Fruit fly (Drosophila melanogaster) whole organism, embryonic: Measurements from ENCODE around the gene CG5928.

Experiments used
- B-H2 ChIP-seq: fragments of 200-800 bp; sonication (Bioruptor generic); optimal IDR thresholded peaks from 2 replicates; lab custom pipeline; 2018; ENCODE audit warnings: missing biosample characterization, mild to moderate bottlenecking, missing genetic modification characterization
- CG10321 ChIP-seq: fragments of 200-800 bp; sonication (Bioruptor generic); IDR thresholded peaks from 2 replicates; pipeline ENCODE4 v1.3.6; 2022; ENCODE audit warnings: missing biosample characterization, missing genetic modification characterization
- CG10565 ChIP-seq: fragments of 200-800 bp; sonication (Bioruptor generic); optimal IDR thresholded peaks from 3 replicates; lab custom pipeline; 2016; ENCODE audit warnings: missing biosample characterization, mild to moderate bottlenecking, missing genetic modification characterization
- CG13123 ChIP-seq: fragments of 200-800 bp; sonication (Bioruptor generic); optimal IDR thresholded peaks from 2 replicates; lab custom pipeline; 2016; ENCODE audit warnings: missing biosample characterization, missing genetic modification characterization
- CG13296 ChIP-seq: fragments of 200-800 bp; sonication (Bioruptor generic); optimal IDR thresholded peaks from 3 replicates; lab custom pipeline; 2018; ENCODE audit warnings: missing biosample characterization, mild to moderate bottlenecking, missing genetic modification characterization
- CG13424 ChIP-seq: fragments of 200-800 bp; sonication (Bioruptor generic); optimal IDR thresholded peaks from 2 replicates; lab custom pipeline; 2019; ENCODE audit warnings: missing biosample characterization, mild to moderate bottlenecking, missing genetic modification characterization, moderate library complexity
- CG14441 ChIP-seq: fragments of 200-800 bp; sonication (Bioruptor generic); IDR thresholded peaks from 2 replicates; pipeline ENCODE4 v1.3.6; 2022; ENCODE audit warnings: missing biosample characterization, missing genetic modification characterization
- CG14667 ChIP-seq: fragments of 200-800 bp; sonication (Bioruptor generic); IDR thresholded peaks from 2 replicates; pipeline ENCODE4 v1.3.6; 2022; ENCODE audit warnings: missing biosample characterization, missing genetic modification characterization
- CG15073 ChIP-seq: fragments of 200-800 bp; sonication (Bioruptor generic); optimal IDR thresholded peaks from 2 replicates; lab custom pipeline; 2016; ENCODE audit warnings: missing biosample characterization, missing genetic modification characterization
- CG16863 ChIP-seq: fragments of 200-800 bp; sonication (Bioruptor generic); optimal IDR thresholded peaks from 3 replicates; lab custom pipeline; 2016; ENCODE audit warnings: missing biosample characterization, missing genetic modification characterization
- CG1792 ChIP-seq: fragments of 200-800 bp; sonication (Bioruptor generic); optimal IDR thresholded peaks from 2 replicates; lab custom pipeline; 2016; ENCODE audit warnings: missing biosample characterization, missing genetic modification characterization
- CG1832 ChIP-seq: fragments of 200-800 bp; sonication (Bioruptor generic); optimal IDR thresholded peaks from 2 replicates; lab custom pipeline; 2017; ENCODE audit warnings: missing biosample characterization, mild to moderate bottlenecking, missing genetic modification characterization, inconsistent platforms
- CG4617 ChIP-seq: fragments of 200-800 bp; sonication (Bioruptor generic); optimal IDR thresholded peaks from 3 replicates; lab custom pipeline; 2016; ENCODE audit warnings: missing biosample characterization, missing genetic modification characterization, borderline replicate concordance
- CG6765 ChIP-seq: fragments of 200-800 bp; sonication (Bioruptor generic); optimal IDR thresholded peaks from 3 replicates; lab custom pipeline; 2017; ENCODE audit warnings: missing biosample characterization, mild to moderate bottlenecking, missing genetic modification characterization
- CG7786 ChIP-seq: fragments of 200-800 bp; sonication (Bioruptor generic); optimal IDR thresholded peaks from 2 replicates; lab custom pipeline; 2016; ENCODE audit warnings: missing biosample characterization, missing genetic modification characterization
- CG9609 ChIP-seq: fragments of 200-800 bp; sonication (Bioruptor generic); optimal IDR thresholded peaks from 3 replicates; lab custom pipeline; 2016; ENCODE audit warnings: missing biosample characterization, missing genetic modification characterization
- CG9876 ChIP-seq: fragments of 200-800 bp; sonication (Bioruptor generic); optimal IDR thresholded peaks from 2 replicates; lab custom pipeline; 2016; ENCODE audit warnings: missing biosample characterization, missing genetic modification characterization
- Deaf1 ChIP-seq: fragments of 200-800 bp; optimal IDR thresholded peaks from 3 replicates; lab custom pipeline; 2019; ENCODE audit warnings: missing biosample characterization, mild to moderate bottlenecking, missing genetic modification characterization, moderate library complexity
- Ets65A ChIP-seq: fragments of 200-800 bp; sonication (Bioruptor generic); peaks from one replicate; lab custom pipeline; 2016; ENCODE audit warnings: missing biosample characterization, missing genetic modification characterization
- HLH4C ChIP-seq: fragments of 200-800 bp; sonication (Bioruptor generic); IDR thresholded peaks from 3 replicates; pipeline ENCODE4 v1.3.6; 2022; ENCODE audit warnings: missing biosample characterization, missing genetic modification characterization; ENCODE audit not compliant: partially characterized antibody
- HLH54F ChIP-seq: fragments of 200-800 bp; sonication (Bioruptor generic); optimal IDR thresholded peaks from 3 replicates; lab custom pipeline; 2016; ENCODE audit warnings: missing biosample characterization, missing genetic modification characterization
- Lim3 ChIP-seq: fragments of 200-800 bp; sonication (Bioruptor generic); IDR thresholded peaks from 2 replicates; pipeline ENCODE4 v1.3.6; 2022; ENCODE audit warnings: missing biosample characterization, missing genetic modification characterization
- Med ChIP-seq: fragments of 200-800 bp; sonication (Bioruptor generic); peaks from one replicate; lab custom pipeline; 2016; ENCODE audit warnings: missing biosample characterization, missing genetic modification characterization, mild to moderate bottlenecking, inconsistent platforms, moderate library complexity
- NFAT ChIP-seq: fragments of 200-800 bp; sonication (Bioruptor generic); IDR thresholded peaks from 2 replicates; pipeline ENCODE4 v1.3.6; 2022; ENCODE audit warnings: missing biosample characterization, missing genetic modification characterization
- Neu2 ChIP-seq: fragments of 200-800 bp; sonication (Bioruptor generic); optimal IDR thresholded peaks from 3 replicates; lab custom pipeline; 2016; ENCODE audit warnings: missing biosample characterization, missing genetic modification characterization, borderline replicate concordance
- PHDP ChIP-seq: fragments of 200-800 bp; sonication (Bioruptor generic); optimal IDR thresholded peaks from 3 replicates; lab custom pipeline; 2018; ENCODE audit warnings: missing biosample characterization, mild to moderate bottlenecking, missing genetic modification characterization, moderate library complexity
- Poxn ChIP-seq: fragments of 200-800 bp; sonication (Bioruptor generic); IDR thresholded peaks from 2 replicates; pipeline ENCODE4 v1.3.6; 2022; ENCODE audit warnings: missing biosample characterization, missing genetic modification characterization
- Rfx ChIP-seq: fragments of 200-800 bp; sonication (Bioruptor generic); IDR thresholded peaks from 2 replicates; pipeline ENCODE4 v1.3.6; 2022; ENCODE audit warnings: missing biosample characterization, missing genetic modification characterization
- ab ChIP-seq: fragments of 200-800 bp; sonication (Bioruptor generic); optimal IDR thresholded peaks from 2 replicates; lab custom pipeline; 2016; ENCODE audit warnings: missing biosample characterization, missing genetic modification characterization
- ash1 ChIP-seq: fragments of 200-800 bp; sonication (Bioruptor generic); optimal IDR thresholded peaks from 2 replicates; lab custom pipeline; 2018; ENCODE audit warnings: missing biosample characterization, mild to moderate bottlenecking, missing genetic modification characterization
- br ChIP-seq: fragments of >200 bp; optimal IDR thresholded peaks from 2 replicates; lab custom pipeline; 2017
- chinmo ChIP-seq: fragments of 200-800 bp; sonication (Bioruptor generic); IDR thresholded peaks from 4 replicates; pipeline ENCODE4 v1.3.6; 2022; ENCODE audit warnings: missing biosample characterization, missing genetic modification characterization; ENCODE audit not compliant: partially characterized antibody
- crol ChIP-seq: fragments of 200-800 bp; sonication (Bioruptor generic); IDR thresholded peaks from 2 replicates; pipeline ENCODE4 v1.3.6; 2022; ENCODE audit warnings: missing biosample characterization, missing genetic modification characterization
- dmrt11E ChIP-seq: fragments of 200-800 bp; sonication (Bioruptor generic); optimal IDR thresholded peaks from 3 replicates; lab custom pipeline; 2018; ENCODE audit warnings: missing biosample characterization, mild to moderate bottlenecking, missing genetic modification characterization, moderate library complexity
- dpn ChIP-seq, 2 experiments: fragments of 200-800 bp; sonication (Bioruptor generic); optimal IDR thresholded peaks; 3 replicates each; lab custom pipeline; 2016; ENCODE audit warnings: missing biosample characterization in 2 of 2, missing genetic modification characterization in 2 of 2
- fu2 ChIP-seq: fragments of 200-800 bp; sonication (Bioruptor generic); optimal IDR thresholded peaks from 2 replicates; lab custom pipeline; 2016; ENCODE audit warnings: missing biosample characterization, missing genetic modification characterization
- gem ChIP-seq: fragments of 200-800 bp; sonication (Bioruptor generic); optimal IDR thresholded peaks from 2 replicates; lab custom pipeline; 2019; ENCODE audit warnings: missing biosample characterization, mild to moderate bottlenecking, missing genetic modification characterization, moderate library complexity
- gsb ChIP-seq: fragments of 200-800 bp; sonication (Bioruptor generic); IDR thresholded peaks from 2 replicates; pipeline ENCODE4 v1.3.6; 2022; ENCODE audit warnings: missing biosample characterization, missing genetic modification characterization
- h ChIP-seq: fragments of >200 bp; optimal IDR thresholded peaks from 2 replicates; lab custom pipeline; 2017
- jigr1 ChIP-seq: fragments of 200-800 bp; sonication (Bioruptor generic); IDR thresholded peaks from 3 replicates; pipeline ENCODE4 v1.3.6; 2022; ENCODE audit warnings: missing biosample characterization, missing genetic modification characterization
- kay ChIP-seq: fragments of 200-800 bp; sonication (Bioruptor generic); optimal IDR thresholded peaks from 2 replicates; lab custom pipeline; 2016; ENCODE audit warnings: missing biosample characterization, missing genetic modification characterization
- lola ChIP-seq, 3 experiments: fragments of >200 bp in 2 of 3; fragments of 200-800 bp in 1 of 3; sonication (Bioruptor generic) in 1 of 3; optimal IDR thresholded peaks; 2 replicates each; lab custom pipeline; 2017 to 2019; ENCODE audit warnings: missing biosample characterization in 3 of 3, missing genetic modification characterization in 3 of 3, mild to moderate bottlenecking in 1 of 3, moderate library complexity in 1 of 3
- nerfin-1 ChIP-seq: fragments of 200-800 bp; sonication (Bioruptor generic); optimal IDR thresholded peaks from 3 replicates; lab custom pipeline; 2019; ENCODE audit warnings: missing biosample characterization, mild to moderate bottlenecking, missing genetic modification characterization, moderate library complexity
- nom ChIP-seq: fragments of 200-800 bp; sonication (Bioruptor generic); optimal IDR thresholded peaks from 2 replicates; lab custom pipeline; 2017; ENCODE audit warnings: missing biosample characterization, missing genetic modification characterization, mild to moderate bottlenecking, moderate library complexity, missing genetic modification reagents
- onecut ChIP-seq: fragments of 200-800 bp; sonication (Bioruptor generic); IDR thresholded peaks from 2 replicates; pipeline ENCODE4 v1.3.6; 2022; ENCODE audit warnings: missing biosample characterization, missing genetic modification characterization
- pnt ChIP-seq: fragments of 200-800 bp; sonication (Bioruptor generic); optimal IDR thresholded peaks from 3 replicates; lab custom pipeline; 2016; ENCODE audit warnings: missing biosample characterization, missing genetic modification characterization
- psq ChIP-seq: fragments of 200-800 bp; sonication (Bioruptor generic); optimal IDR thresholded peaks from 2 replicates; lab custom pipeline; 2017; ENCODE audit warnings: missing biosample characterization, missing genetic modification characterization
- shn ChIP-seq: fragments of 200-800 bp; sonication (Bioruptor generic); optimal IDR thresholded peaks from 3 replicates; lab custom pipeline; 2016; ENCODE audit warnings: missing biosample characterization, missing genetic modification characterization
- so ChIP-seq: fragments of 200-800 bp; sonication (Bioruptor generic); IDR thresholded peaks from 3 replicates; pipeline ENCODE4 v1.3.6; 2022; ENCODE audit warnings: missing biosample characterization, missing genetic modification characterization
- zf30C ChIP-seq: fragments of 200-800 bp; sonication (Bioruptor generic); optimal IDR thresholded peaks from 3 replicates; lab custom pipeline; 2018; ENCODE audit warnings: missing biosample characterization, mild to moderate bottlenecking, missing genetic modification characterization
- zfh2 ChIP-seq: fragments of 200-800 bp; sonication (Bioruptor generic); optimal IDR thresholded peaks from 2 replicates; lab custom pipeline; 2016; ENCODE audit warnings: missing biosample characterization, missing genetic modification characterization

The CG5928 gene

DNA sequence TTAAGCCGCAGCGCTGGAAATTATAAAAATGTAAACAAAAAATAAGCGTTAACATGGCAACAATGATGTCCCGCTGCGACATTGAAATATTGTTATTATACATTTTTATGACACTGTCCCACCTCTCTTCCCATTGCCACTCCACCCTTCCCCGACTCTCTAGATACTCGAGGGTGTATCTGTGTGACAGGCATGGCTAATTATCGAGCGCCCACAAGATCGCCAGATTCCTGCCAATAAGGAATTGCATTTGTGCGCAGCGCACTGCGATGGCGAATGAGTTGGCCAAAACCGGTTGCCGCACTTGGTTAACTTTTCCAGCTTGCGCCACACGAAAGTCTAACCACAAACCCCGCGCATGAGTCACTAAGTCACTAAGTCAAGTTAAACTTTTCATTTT lies 37.2 kb upstream of the CG5928 start:
- TF ChIP-seq psq (GFP tag; lab: Kevin White, UChicago), result no peak
- TF ChIP-seq lola (GFP tag; optimal IDR thresholded peaks at IDR 0.05; lab: Kevin White, UChicago), result no peak
- TF ChIP-seq Ets65A (GFP tag; lab: Kevin White, UChicago), result peak; percentile 43
- no peak for TF ChIP-seq Poxn (GFP tag; lab: Robert Waterston, UW)
- TF ChIP-seq NFAT, result no peak
- TF ChIP-seq CG1832 (GFP tag; lab: Kevin White, UChicago), result no peak
- no peak for TF ChIP-seq CG1792 (GFP tag; lab: Kevin White, UChicago)
- TF ChIP-seq Med, result no peak
- TF ChIP-seq zf30C (GFP tag; lab: Kevin White, UChicago), result no peak
- TF ChIP-seq crol (GFP tag; lab: Robert Waterston, UW), result 0 out of 2 replicates have a peak, but pooled peaks have one; percentile 9
- no peak for TF ChIP-seq CG10321 (GFP tag; lab: Robert Waterston, UW)
- TF ChIP-seq CG16863 (GFP tag; lab: Kevin White, UChicago), result no peak
- TF ChIP-seq nom (GFP tag; lab: Kevin White, UChicago), result no peak
- TF ChIP-seq B-H2 (GFP tag; lab: Kevin White, UChicago), result no peak
- TF ChIP-seq CG6765 (GFP tag; lab: Kevin White, UChicago), result no peak

DNA sequence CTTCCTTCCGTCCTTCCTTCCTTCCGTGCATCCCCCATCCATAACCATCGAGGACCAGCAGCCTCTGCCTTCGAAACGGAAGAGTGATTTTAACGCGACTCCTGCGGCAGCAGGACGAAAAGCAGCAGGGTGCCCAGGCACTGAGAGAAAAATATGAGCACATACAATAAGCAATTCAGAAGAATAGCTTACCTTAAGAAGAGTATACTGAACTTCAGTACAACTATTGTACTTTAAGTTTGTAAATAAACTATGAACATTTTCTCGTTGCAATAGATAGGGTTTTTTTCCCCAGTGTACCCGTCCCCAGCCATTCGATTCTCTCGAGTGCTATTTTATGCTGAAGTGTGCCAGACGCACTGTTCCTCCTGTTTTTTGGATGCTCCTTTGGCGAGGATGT lies 36.1 kb upstream of the CG5928 start:
- TF ChIP-seq CG9876 (peak; percentile 59), nerfin-1 (peak; percentile 78), so (GFP tag; lab: Robert Waterston, UW) (peak; percentile 71; the same call in 2 of the 3 replicates), CG14441 (GFP tag; lab: Robert Waterston, UW) (peak; percentile 72), dpn (GFP tag; optimal IDR thresholded peaks at IDR 0.05; lab: Kevin White, UChicago) (peak; percentile 62 to 76), zfh2 (no peak), CG7786 (GFP tag; lab: Kevin White, UChicago) (peak; percentile 66), CG13296 (peak; percentile 73), CG13123 (peak; percentile 7), Rfx (GFP tag; lab: Robert Waterston, UW) (peak; percentile 71), Deaf1 (peak; percentile 41), CG14667 (GFP tag; lab: Robert Waterston, UW) (peak; percentile 59), CG10565 (GFP tag; lab: Kevin White, UChicago) (no peak), dmrt11E (tag; lab: Kevin White, UChicago) (peak; percentile 83), kay (peak; percentile 64), CG4617 (GFP tag; lab: Kevin White, UChicago) (no peak), pnt (GFP tag; lab: Kevin White, UChicago) (peak; percentile 85), gsb (GFP tag; lab: Robert Waterston, UW) (no peak), br (lab: Kevin White, UChicago) (no peak), gem (tag; lab: Kevin White, UChicago) (peak; percentile 86), onecut (GFP tag; lab: Robert Waterston, UW) (peak; percentile 78), ash1 (no peak), shn (GFP tag; lab: Kevin White, UChicago) (peak; percentile 60), chinmo (no peak), fu2 (peak; percentile 55), CG9609 (peak; percentile 71), HLH4C (no peak), ab (peak; percentile 41), jigr1 (GFP tag; lab: Robert Waterston, UW) (0 out of 3 replicates have a peak, but pooled peaks have one; percentile 17), h (lab: Kevin White, UChicago) (no peak), Neu2 (peak; percentile 23), PHDP (tag; lab: Kevin White, UChicago) (peak; percentile 71), CG13424 (tag; lab: Kevin White, UChicago) (peak; percentile 86), CG15073 (GFP tag; lab: Kevin White, UChicago) (peak; percentile 19), HLH54F (GFP tag; lab: Kevin White, UChicago) (peak; percentile 57), Lim3 (GFP tag; lab: Robert Waterston, UW) (0 out of 2 replicates have a peak, but pooled peaks have one; percentile 29)
